Worm (Caenorhabditis elegans) whole organism, dauer: Measurements from ENCODE around the gene dcaf-1.

ENCODE experiments used
- unc-62 ChIP-seq: sonication (generic microtip); optimal IDR thresholded peaks from 2 replicates; lab custom pipeline; 2017; ENCODE audit warnings: missing biosample characterization, missing genetic modification reagents, missing genetic modification characterization

Gene dcaf-1

ce11 chrIV:9654017-9654416, 52.5 kb downstream of the dcaf-1 start, which contains the start of gene F58G6.7:
TSS of gene F58G6.7 (plus strand) at chrIV:9654317.
- no peak for TF ChIP-seq unc-62 (GFP tag; lab: Kevin White, UChicago)

- TF ChIP-seq unc-62 (GFP tag; lab: Kevin White, UChicago), result no peak
These were observed 53.3 kb downstream of the dcaf-1 start, which contains the start of gene F58G6.3 for ce11 chrIV:9653184-9653583. TSS of gene F58G6.3 (plus strand) at chrIV:9653535.

ce11 chrIV:9651234-9651633, 55.3 kb downstream of the dcaf-1 start, which contains the start of gene chca-1:
TSS of gene chca-1 (plus strand) at chrIV:9651394.
- no peak for TF ChIP-seq unc-62 (GFP tag; lab: Kevin White, UChicago)

- TF ChIP-seq unc-62 (GFP tag; lab: Kevin White, UChicago), result no peak
These were observed 57.8 kb downstream of the dcaf-1 start, which contains the start of gene srm-3 for ce11 chrIV:9648682-9649081. TSS of gene srm-3 (plus strand) at chrIV:9648982.

- TF ChIP-seq unc-62 (GFP tag; lab: Kevin White, UChicago), result no peak
These were observed 58.6 kb downstream of the dcaf-1 start, which contains the start of gene amph-1 for ce11 chrIV:9647789-9648361. TSS of gene amph-1 (minus strand) at chrIV:9647873.
